Worm (Caenorhabditis elegans) whole organism, young adult: Measurements from ENCODE around the gene vps-15.

Experiments
- let-607 ChIP-seq, 2 experiments: fragments of 200-800 bp in 1 of 2; sonication (Bioruptor generic) in 1 of 2; sonication (generic microtip) in 1 of 2; optimal IDR thresholded peaks; 2 replicates each; lab custom pipeline; 2016 to 2018; ENCODE audit warnings: mild to moderate bottlenecking in 2 of 2, missing compliant biosample characterization in 2 of 2, missing genetic modification characterization in 2 of 2, moderate library complexity in 2 of 2, missing genotype in 1 of 2
- lsy-27 ChIP-seq: sonication (generic microtip); optimal IDR thresholded peaks from 2 replicates; lab custom pipeline; 2017; ENCODE audit warnings: missing genetic modification characterization, mild to moderate bottlenecking, missing compliant biosample characterization, antibody characterized with exemption, missing genotype, borderline replicate concordance; ENCODE audit not compliant: insufficient read depth
- mel-28 ChIP-seq: sonication (generic microtip); optimal IDR thresholded peaks from 2 replicates; lab custom pipeline; 2016; ENCODE audit warnings: borderline replicate concordance, mild to moderate bottlenecking, missing genetic modification characterization, missing compliant biosample characterization

ce11 chrII:11887724-11888123 is 27.9 kb downstream of the vps-15 start:
- TF ChIP-seq mel-28 (tag; lab: Kevin White, UChicago) (no peak), lsy-27 (no peak), let-607 (tag; optimal IDR thresholded peaks at IDR 0.05; lab: Kevin White, UChicago) (no peak)
